Fruit fly (Drosophila melanogaster) whole organism, prepupa: ENCODE results near the gene Trmt61.
A peak's percentile ranks its signal among the peaks of the same experiment; 100 is the strongest.

ENCODE experiments used
- Blimp-1 ChIP-seq: fragments of 200-800 bp; sonication (Bioruptor generic); optimal IDR thresholded peaks from 3 replicates; lab custom pipeline; 2017; ENCODE audit warnings: missing biosample characterization, missing genetic modification characterization, mild to moderate bottlenecking, moderate library complexity, missing genetic modification reagents
- CG10631 ChIP-seq: fragments of 200-800 bp; sonication (Bioruptor generic); optimal IDR thresholded peaks from 2 replicates; lab custom pipeline; 2016; ENCODE audit warnings: missing biosample characterization, missing genetic modification characterization
- CG10669 ChIP-seq: fragments of 200-800 bp; sonication (Bioruptor generic); optimal IDR thresholded peaks from 3 replicates; lab custom pipeline; 2018; ENCODE audit warnings: missing biosample characterization, mild to moderate bottlenecking, missing genetic modification characterization, moderate library complexity
- CG11294 ChIP-seq: fragments of 200-800 bp; sonication (Bioruptor generic); IDR thresholded peaks from 2 replicates; pipeline ENCODE4 v1.3.6; 2022; ENCODE audit warnings: missing biosample characterization, missing genetic modification characterization
- CG11762 ChIP-seq: fragments of 200-800 bp; sonication (Bioruptor generic); optimal IDR thresholded peaks from 3 replicates; lab custom pipeline; 2016; ENCODE audit warnings: missing biosample characterization, missing genetic modification characterization; ENCODE audit not compliant: insufficient read depth
- CG11902 ChIP-seq: fragments of 200-800 bp; sonication (Bioruptor generic); optimal IDR thresholded peaks from 3 replicates; lab custom pipeline; 2016; ENCODE audit warnings: missing biosample characterization, missing genetic modification characterization
- CG15336 ChIP-seq: fragments of 200-800 bp; sonication (Bioruptor generic); IDR thresholded peaks from 2 replicates; pipeline ENCODE4 v1.3.6; 2022; ENCODE audit warnings: missing biosample characterization, missing genetic modification characterization
- CG3032 ChIP-seq: fragments of 200-800 bp; optimal IDR thresholded peaks from 2 replicates; lab custom pipeline; 2019; ENCODE audit warnings: missing biosample characterization, mild to moderate bottlenecking, missing genetic modification characterization, moderate library complexity
- CG31627 ChIP-seq: fragments of 200-800 bp; sonication (Bioruptor generic); optimal IDR thresholded peaks from 3 replicates; lab custom pipeline; 2016; ENCODE audit warnings: missing biosample characterization, missing genetic modification characterization
- CG34406 ChIP-seq: fragments of 200-800 bp; sonication (Bioruptor generic); optimal IDR thresholded peaks from 3 replicates; lab custom pipeline; 2016; ENCODE audit warnings: missing biosample characterization, missing genetic modification characterization
- CG3919 ChIP-seq: fragments of 200-800 bp; sonication (Bioruptor generic); optimal IDR thresholded peaks from 3 replicates; lab custom pipeline; 2016; ENCODE audit warnings: missing biosample characterization, missing genetic modification characterization
- CG4318 ChIP-seq: fragments of 200-800 bp; sonication (Bioruptor generic); optimal IDR thresholded peaks from 3 replicates; lab custom pipeline; 2017; ENCODE audit warnings: missing biosample characterization, mild to moderate bottlenecking, missing genetic modification characterization
- CG6163 ChIP-seq: fragments of 200-800 bp; sonication (Bioruptor generic); IDR thresholded peaks from 3 replicates; pipeline ENCODE4 v1.3.6; 2022; ENCODE audit warnings: missing biosample characterization, missing genetic modification characterization
- CG6276 ChIP-seq: fragments of 200-800 bp; sonication (Bioruptor generic); optimal IDR thresholded peaks from 2 replicates; lab custom pipeline; 2017; ENCODE audit warnings: missing biosample characterization, mild to moderate bottlenecking, missing genetic modification characterization
- CG6792 ChIP-seq: fragments of 200-800 bp; sonication (Bioruptor generic); optimal IDR thresholded peaks from 3 replicates; lab custom pipeline; 2016; ENCODE audit warnings: missing biosample characterization, missing genetic modification characterization
- CG7368 ChIP-seq: fragments of 200-800 bp; sonication (Bioruptor generic); optimal IDR thresholded peaks from 3 replicates; lab custom pipeline; 2016; ENCODE audit warnings: missing biosample characterization, missing genetic modification characterization
- CG8119 ChIP-seq: fragments of 200-800 bp; sonication (Bioruptor generic); IDR thresholded peaks from 3 replicates; pipeline ENCODE4 v1.3.6; 2022; ENCODE audit warnings: missing biosample characterization, missing genetic modification characterization
- CG8632 ChIP-seq: fragments of 200-800 bp; sonication (Bioruptor generic); optimal IDR thresholded peaks from 3 replicates; lab custom pipeline; 2016; ENCODE audit warnings: missing biosample characterization, missing genetic modification characterization
- CG9139 ChIP-seq: fragments of 200-800 bp; sonication (Bioruptor generic); optimal IDR thresholded peaks from 3 replicates; lab custom pipeline; 2017; ENCODE audit warnings: missing biosample characterization, mild to moderate bottlenecking, missing genetic modification characterization
- Eip75B ChIP-seq: fragments of 200-800 bp; sonication (Bioruptor generic); optimal IDR thresholded peaks from 3 replicates; lab custom pipeline; 2016; ENCODE audit warnings: missing biosample characterization, missing genetic modification characterization
- Eip93F ChIP-seq: fragments of 200-800 bp; sonication (Bioruptor generic); optimal IDR thresholded peaks from 2 replicates; lab custom pipeline; 2016; ENCODE audit warnings: missing biosample characterization, mild to moderate bottlenecking, missing genetic modification characterization
- Ets21C ChIP-seq: fragments of 200-800 bp; sonication (Bioruptor generic); optimal IDR thresholded peaks from 3 replicates; lab custom pipeline; 2016; ENCODE audit warnings: missing biosample characterization, missing genetic modification characterization
- Ets96B ChIP-seq: fragments of 200-800 bp; optimal IDR thresholded peaks from 2 replicates; lab custom pipeline; 2019; ENCODE audit warnings: missing biosample characterization, mild to moderate bottlenecking, missing genetic modification characterization, moderate library complexity
- Gug ChIP-seq: fragments of 200-800 bp; sonication (Bioruptor generic); IDR thresholded peaks from 2 replicates; pipeline ENCODE4 v1.3.6; 2022; ENCODE audit warnings: missing biosample characterization, missing genetic modification characterization
- Hr38 ChIP-seq: sonication (Bioruptor generic); optimal IDR thresholded peaks from 2 replicates; lab custom pipeline; 2016; ENCODE audit warnings: missing biosample characterization, missing genetic modification characterization
- Hr39 ChIP-seq: fragments of 200-800 bp; sonication (Bioruptor generic); optimal IDR thresholded peaks from 2 replicates; lab custom pipeline; 2016; ENCODE audit warnings: missing biosample characterization, missing genetic modification characterization
- Hr4 ChIP-seq: fragments of 200-800 bp; sonication (Bioruptor generic); optimal IDR thresholded peaks from 3 replicates; lab custom pipeline; 2016; ENCODE audit warnings: missing biosample characterization, missing genetic modification characterization
- Lpt ChIP-seq: fragments of 200-800 bp; sonication (Bioruptor generic); optimal IDR thresholded peaks from 3 replicates; lab custom pipeline; 2016; ENCODE audit warnings: missing biosample characterization, missing genetic modification characterization
- Met ChIP-seq: fragments of 200-800 bp; sonication (Bioruptor generic); optimal IDR thresholded peaks from 3 replicates; lab custom pipeline; 2016; ENCODE audit warnings: missing biosample characterization, missing genetic modification characterization
- OdsH ChIP-seq: fragments of 200-800 bp; sonication (Bioruptor generic); optimal IDR thresholded peaks from 3 replicates; lab custom pipeline; 2016; ENCODE audit warnings: missing biosample characterization, missing genetic modification characterization
- Sox102F ChIP-seq: fragments of 200-800 bp; sonication (Bioruptor generic); optimal IDR thresholded peaks from 2 replicates; lab custom pipeline; 2016; ENCODE audit warnings: missing biosample characterization, mild to moderate bottlenecking, missing genetic modification characterization
- Sox14 ChIP-seq: fragments of 200-800 bp; sonication (Bioruptor generic); optimal IDR thresholded peaks from 3 replicates; lab custom pipeline; 2016; ENCODE audit warnings: missing biosample characterization, missing genetic modification characterization
- Sox15 ChIP-seq: fragments of 200-800 bp; sonication (Bioruptor generic); optimal IDR thresholded peaks from 3 replicates; lab custom pipeline; 2016; ENCODE audit warnings: missing biosample characterization, missing genetic modification characterization
- achi ChIP-seq: fragments of 200-800 bp; sonication (Bioruptor generic); optimal IDR thresholded peaks from 3 replicates; lab custom pipeline; 2016; ENCODE audit warnings: missing biosample characterization, missing genetic modification characterization
- acj6 ChIP-seq: fragments of 200-800 bp; sonication (Bioruptor generic); optimal IDR thresholded peaks from 3 replicates; lab custom pipeline; 2016; ENCODE audit warnings: missing biosample characterization, missing genetic modification characterization
- cyc ChIP-seq: fragments of 200-800 bp; sonication (Bioruptor generic); optimal IDR thresholded peaks from 3 replicates; lab custom pipeline; 2016; ENCODE audit warnings: missing biosample characterization, missing genetic modification characterization
- dac ChIP-seq: fragments of 200-800 bp; sonication (Bioruptor generic); optimal IDR thresholded peaks from 2 replicates; lab custom pipeline; 2017; ENCODE audit warnings: missing biosample characterization, mild to moderate bottlenecking, missing genetic modification characterization
- dsx ChIP-seq: fragments of 200-800 bp; optimal IDR thresholded peaks from 3 replicates; lab custom pipeline; 2019; ENCODE audit warnings: missing biosample characterization, mild to moderate bottlenecking, missing genetic modification characterization, moderate library complexity; ENCODE audit not compliant: poor library complexity, severe bottlenecking
- eg ChIP-seq: fragments of 200-800 bp; sonication (Bioruptor generic); IDR thresholded peaks from 3 replicates; pipeline ENCODE4 v1.3.6; 2022; ENCODE audit warnings: missing biosample characterization, missing genetic modification characterization
- esn ChIP-seq: fragments of 200-800 bp; sonication (Bioruptor generic); optimal IDR thresholded peaks from 2 replicates; lab custom pipeline; 2016; ENCODE audit warnings: missing biosample characterization, mild to moderate bottlenecking, missing genetic modification characterization, moderate library complexity
- fd85E ChIP-seq: fragments of 200-800 bp; sonication (Bioruptor generic); optimal IDR thresholded peaks from 3 replicates; lab custom pipeline; 2016; ENCODE audit warnings: missing biosample characterization, missing genetic modification characterization
- fkh ChIP-seq: fragments of 200-800 bp; sonication (Bioruptor generic); optimal IDR thresholded peaks from 3 replicates; lab custom pipeline; 2017; ENCODE audit warnings: missing biosample characterization, mild to moderate bottlenecking, missing genetic modification characterization, moderate library complexity
- lz ChIP-seq: fragments of 200-800 bp; sonication (Bioruptor generic); optimal IDR thresholded peaks from 3 replicates; lab custom pipeline; 2016; ENCODE audit warnings: missing biosample characterization, missing genetic modification characterization
- net ChIP-seq: fragments of 200-800 bp; sonication (Bioruptor generic); optimal IDR thresholded peaks from 3 replicates; lab custom pipeline; 2016; ENCODE audit warnings: missing biosample characterization, missing genetic modification characterization
- pdm3 ChIP-seq: fragments of 200-800 bp; sonication (Bioruptor generic); optimal IDR thresholded peaks from 3 replicates; lab custom pipeline; 2016; ENCODE audit warnings: missing biosample characterization, missing genetic modification characterization
- salr ChIP-seq, 2 experiments: fragments of 200-800 bp; sonication (Bioruptor generic); optimal IDR thresholded peaks; 3 replicates each; lab custom pipeline; 2016 to 2018; ENCODE audit warnings: missing biosample characterization in 2 of 2, missing genetic modification characterization in 2 of 2, mild to moderate bottlenecking in 1 of 2
- spab ChIP-seq: fragments of 200-800 bp; sonication (Bioruptor generic); optimal IDR thresholded peaks from 2 replicates; lab custom pipeline; 2017; ENCODE audit warnings: missing biosample characterization, mild to moderate bottlenecking, missing genetic modification characterization, missing genetic modification reagents
- svp ChIP-seq: fragments of 200-800 bp; sonication (Bioruptor generic); peaks from one replicate; lab custom pipeline; 2016; ENCODE audit warnings: missing biosample characterization, missing genetic modification characterization
- vri ChIP-seq: fragments of 200-800 bp; sonication (Bioruptor generic); optimal IDR thresholded peaks from 3 replicates; lab custom pipeline; 2016; ENCODE audit warnings: missing biosample characterization, mild to moderate bottlenecking, missing genetic modification characterization

Trmt61 gene

DNA sequence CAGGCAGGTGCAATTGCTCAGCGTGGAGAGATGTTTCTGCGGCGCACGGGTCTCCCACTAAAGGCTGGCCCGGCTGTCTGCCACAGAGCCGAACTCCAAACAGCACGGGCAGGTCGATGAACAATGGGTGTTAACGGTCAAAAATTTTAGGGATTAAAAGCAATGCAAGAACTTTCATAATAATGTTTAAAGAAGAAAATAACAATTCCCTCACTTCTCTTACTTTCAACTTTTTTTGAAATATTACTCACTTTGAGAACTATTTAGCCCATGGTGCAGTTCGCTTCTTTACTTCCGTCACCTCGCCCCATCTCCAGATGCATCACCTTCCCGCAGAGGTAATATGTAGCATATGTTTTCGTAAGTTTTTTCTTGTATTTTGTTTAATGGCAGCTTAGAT lies 13.2 kb downstream of the Trmt61 start (continued):
- TF ChIP-seq lz, result peak; percentile 78
- TF ChIP-seq achi (GFP tag; lab: Kevin White, UChicago), result peak; percentile 80
- peak; percentile 71 for TF ChIP-seq spab (GFP tag; lab: Kevin White, UChicago)
- TF ChIP-seq dsx (GFP tag; lab: Kevin White, UChicago), result peak; percentile 64
- peak; percentile 66 for TF ChIP-seq CG31627 (GFP tag; lab: Kevin White, UChicago)
- TF ChIP-seq CG6792, result peak; percentile 86
- peak; percentile 31 for TF ChIP-seq fd85E (GFP tag; lab: Kevin White, UChicago)
- TF ChIP-seq CG11294 (GFP tag; lab: Robert Waterston, UW), result 0 out of 2 replicates have a peak, but pooled peaks have one; percentile 15

DNA sequence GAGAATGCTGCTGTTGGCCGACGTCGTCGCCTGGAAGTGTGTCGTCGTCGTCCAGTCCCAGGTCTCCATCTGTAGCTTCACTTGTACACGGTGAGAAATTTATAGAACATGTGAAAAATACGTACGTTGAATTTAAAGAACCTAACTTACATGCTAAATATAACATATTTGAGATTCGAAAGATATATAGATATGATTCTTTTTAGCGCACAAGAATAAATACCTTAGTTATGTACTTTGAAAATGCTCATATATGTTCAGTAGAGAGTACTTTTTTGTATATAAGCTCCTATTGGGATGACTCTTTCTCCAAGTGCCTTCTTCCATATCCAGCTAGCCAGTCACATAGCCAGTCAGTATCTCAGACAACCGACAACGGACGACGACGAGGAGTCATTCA lies 16.0 kb downstream of the Trmt61 start:
- no peak for TF ChIP-seq net (GFP tag; lab: Kevin White, UChicago)
- TF ChIP-seq CG11294 (GFP tag; lab: Robert Waterston, UW), result no peak
- no peak for TF ChIP-seq Lpt
- no peak for TF ChIP-seq CG6163 (GFP tag; lab: Robert Waterston, UW)
- no peak for TF ChIP-seq Sox102F (GFP tag; lab: Kevin White, UChicago)
- TF ChIP-seq Ets21C (GFP tag; lab: Kevin White, UChicago), result no peak
- no peak for TF ChIP-seq CG9139 (GFP tag; lab: Kevin White, UChicago)
- TF ChIP-seq Hr38, result no peak
- no peak for TF ChIP-seq dsx (GFP tag; lab: Kevin White, UChicago)
- peak; percentile 30 for TF ChIP-seq CG10669 (GFP tag; lab: Kevin White, UChicago)
- TF ChIP-seq CG8119, result no peak
- peak; percentile 2 for TF ChIP-seq CG11762 (GFP tag; lab: Kevin White, UChicago)
- TF ChIP-seq CG6276 (GFP tag; lab: Kevin White, UChicago), result no peak
- no peak for TF ChIP-seq Sox15 (GFP tag; lab: Kevin White, UChicago)
- no peak for TF ChIP-seq CG34406 (GFP tag; lab: Kevin White, UChicago)
- peak; percentile 36 for TF ChIP-seq svp (GFP tag; lab: Kevin White, UChicago)
- TF ChIP-seq CG3032 (tag; lab: Kevin White, UChicago), result peak; percentile 41
- TF ChIP-seq CG15336 (GFP tag; lab: Robert Waterston, UW), result 0 out of 2 replicates have a peak, but pooled peaks have one; percentile 8
- TF ChIP-seq fd85E (GFP tag; lab: Kevin White, UChicago), result no peak
- TF ChIP-seq lz, result no peak
- TF ChIP-seq vri (GFP tag; lab: Kevin White, UChicago), result no peak
- peak; percentile 39 for TF ChIP-seq achi (GFP tag; lab: Kevin White, UChicago)
- TF ChIP-seq dac, result no peak
- no peak for TF ChIP-seq Gug (GFP tag; lab: Robert Waterston, UW)
- TF ChIP-seq fkh (GFP tag; lab: Kevin White, UChicago), result no peak
- TF ChIP-seq Met (GFP tag; lab: Kevin White, UChicago), result peak; percentile 25
- TF ChIP-seq spab (GFP tag; lab: Kevin White, UChicago), result peak; percentile 29
- TF ChIP-seq CG6792, result peak; percentile 36
- TF ChIP-seq CG10631 (GFP tag; lab: Kevin White, UChicago), result peak; percentile 27
- no peak for TF ChIP-seq CG8632 (GFP tag; lab: Kevin White, UChicago)
- TF ChIP-seq CG11902 (GFP tag; lab: Kevin White, UChicago), result no peak
- no peak for TF ChIP-seq Hr4 (GFP tag; lab: Kevin White, UChicago)
- TF ChIP-seq acj6 (GFP tag; lab: Kevin White, UChicago), result no peak
- TF ChIP-seq esn, result peak; percentile 25
- TF ChIP-seq CG7368, result no peak
- no peak for TF ChIP-seq CG4318 (GFP tag; lab: Kevin White, UChicago)
- no peak for TF ChIP-seq Eip93F (GFP tag; lab: Kevin White, UChicago)
- TF ChIP-seq Eip75B (GFP tag; lab: Kevin White, UChicago), result peak; percentile 26
- TF ChIP-seq Ets96B, result peak; percentile 50
- TF ChIP-seq eg (GFP tag; lab: Robert Waterston, UW), result 0 out of 3 replicates have a peak, but pooled peaks have one; percentile 22
- TF ChIP-seq Hr39, result no peak
- TF ChIP-seq salr (GFP tag; optimal IDR thresholded peaks at IDR 0.05; lab: Kevin White, UChicago), result no peak
- TF ChIP-seq CG3919, result peak; percentile 29
- TF ChIP-seq cyc, result no peak
- peak; percentile 23 for TF ChIP-seq Sox14 (GFP tag; lab: Kevin White, UChicago)
- peak; percentile 7 for TF ChIP-seq pdm3 (GFP tag; lab: Kevin White, UChicago)
- TF ChIP-seq OdsH (GFP tag; lab: Kevin White, UChicago), result peak; percentile 21
- no peak for TF ChIP-seq Blimp-1 (GFP tag; lab: Kevin White, UChicago)
